Fruit fly (Drosophila melanogaster) whole organism, prepupa: Measurements from ENCODE around the gene Fbp1.

Experiments used
- CG6808 ChIP-seq: fragments of 200-800 bp; sonication (Bioruptor generic); optimal IDR thresholded peaks from 3 replicates; lab custom pipeline; 2017; ENCODE audit warnings: missing biosample characterization, missing genetic modification characterization, mild to moderate bottlenecking, moderate library complexity, missing genetic modification reagents
- Lpt ChIP-seq: fragments of 200-800 bp; sonication (Bioruptor generic); optimal IDR thresholded peaks from 3 replicates; lab custom pipeline; 2016; ENCODE audit warnings: missing biosample characterization, missing genetic modification characterization
- esn ChIP-seq: fragments of 200-800 bp; sonication (Bioruptor generic); optimal IDR thresholded peaks from 2 replicates; lab custom pipeline; 2016; ENCODE audit warnings: missing biosample characterization, mild to moderate bottlenecking, missing genetic modification characterization, moderate library complexity

DNA sequence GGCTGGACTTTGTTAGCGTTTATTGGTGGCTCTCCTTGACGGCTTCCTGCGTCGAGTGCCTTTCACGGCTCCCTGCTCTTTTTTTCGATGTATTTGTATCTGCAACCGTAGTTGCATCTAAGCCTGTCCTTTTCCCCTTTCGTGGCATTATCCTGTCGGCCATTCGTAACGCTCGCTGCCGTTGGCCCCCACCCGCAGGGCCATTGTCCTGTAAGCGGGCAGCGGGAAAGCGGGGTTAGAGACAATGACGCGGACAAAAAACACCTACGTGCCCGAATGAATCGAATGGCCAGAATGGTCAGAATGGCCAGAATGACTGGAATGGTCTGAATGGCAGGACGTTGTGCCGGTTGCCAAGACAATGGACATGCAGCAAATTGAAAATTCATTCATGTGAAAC is 37.6 kb upstream of the Fbp1 start:
- TF ChIP-seq esn (GFP tag; lab: Kevin White, UChicago) (no peak), Lpt (GFP tag; lab: Kevin White, UChicago) (no peak), CG6808 (GFP tag; lab: Kevin White, UChicago) (no peak)
